Worm (Caenorhabditis elegans): ENCODE measurements around the gene R12B2.8.

The R12B2.8 gene

DNA sequence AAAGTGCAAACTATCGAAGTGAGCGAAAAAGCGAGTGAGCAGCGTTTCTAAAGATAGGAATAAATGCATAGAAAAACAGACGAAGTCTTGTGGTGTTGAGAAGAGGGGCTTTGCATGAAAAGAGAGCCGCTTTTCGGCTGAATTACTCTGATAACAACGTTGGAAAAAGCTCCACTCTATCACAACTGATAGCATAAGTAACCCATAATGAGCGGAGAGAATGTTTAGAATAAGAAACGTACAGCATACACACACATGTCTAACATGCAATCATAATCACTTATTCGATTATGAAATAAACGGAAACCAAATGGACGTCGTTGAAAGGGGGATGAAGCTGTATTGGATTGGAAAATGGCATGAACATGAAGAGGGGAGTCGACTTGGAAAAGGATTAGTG lies 16.6 kb downstream of the R12B2.8 start:
- TF ChIP-seq Y67H2A.10 (GFP tag; conservative IDR thresholded peaks at IDR 0.05), result no peak
- TF ChIP-seq zfh-2 (GFP tag; conservative IDR thresholded peaks at IDR 0.05), result no peak
- peak; percentile 21; the same call in 1 of the 2 replicates for TF ChIP-seq cebp-1 (GFP tag; IDR thresholded peaks at IDR 0.05)
- peak; percentile 64 for TF ChIP-seq cebp-1 (tag; optimal IDR thresholded peaks at IDR 0.05)
- 0 out of 2 replicates have a peak, but pooled peaks have one; percentile 9 for TF ChIP-seq dox-1 (GFP tag; IDR thresholded peaks at IDR 0.05)
- TF ChIP-seq cebp-2 (GFP tag; IDR thresholded peaks at IDR 0.05), result no peak
- peak; percentile 46 for TF ChIP-seq nhr-80 (tag; optimal IDR thresholded peaks at IDR 0.05)
- TF ChIP-seq B0336.3 (GFP tag; IDR thresholded peaks at IDR 0.05), result no peak

DNA sequence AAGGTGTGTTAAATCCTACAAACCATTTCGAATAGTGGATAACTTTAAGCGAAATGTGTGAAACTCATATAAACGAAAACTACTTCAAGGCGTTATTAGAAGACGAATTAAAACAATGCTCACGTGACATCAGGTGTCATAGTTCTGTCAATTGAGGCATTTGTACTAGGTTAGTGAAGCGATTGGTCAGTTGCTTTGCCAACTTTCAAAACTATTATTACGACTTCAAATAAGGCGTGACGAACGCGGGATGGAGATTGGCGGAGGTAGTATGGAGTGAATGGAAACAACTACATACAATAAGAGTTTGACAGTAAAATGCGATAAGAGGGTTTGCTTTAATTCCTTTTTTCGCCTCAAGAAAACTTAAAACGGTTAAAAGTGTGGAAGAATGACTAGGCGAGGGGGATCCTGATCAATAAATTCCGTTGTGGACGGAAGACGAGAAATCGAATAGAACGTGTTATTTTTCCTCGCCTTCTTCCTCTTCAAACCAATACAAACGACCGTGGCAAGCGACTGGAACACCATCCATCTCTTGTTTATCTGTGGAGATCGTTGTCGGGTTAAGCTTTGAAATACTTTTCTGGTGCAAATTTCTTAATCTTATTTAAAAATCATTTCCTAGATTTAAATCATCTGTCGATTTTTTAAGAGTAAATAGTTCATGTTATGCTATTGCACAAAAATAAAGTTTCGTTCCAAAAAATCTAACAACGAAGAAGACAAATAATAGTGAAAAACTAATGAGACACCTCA lies 17.3 kb downstream of the R12B2.8 start:
- TF ChIP-seq Y95B8A.8 (GFP tag; IDR thresholded peaks at IDR 0.05) (peak; percentile 13; the same call in 1 of the 2 replicates), nhr-80 (tag; optimal IDR thresholded peaks at IDR 0.05) (peak; percentile 21), Y67H2A.10 (GFP tag; conservative IDR thresholded peaks at IDR 0.05) (no peak)

DNA sequence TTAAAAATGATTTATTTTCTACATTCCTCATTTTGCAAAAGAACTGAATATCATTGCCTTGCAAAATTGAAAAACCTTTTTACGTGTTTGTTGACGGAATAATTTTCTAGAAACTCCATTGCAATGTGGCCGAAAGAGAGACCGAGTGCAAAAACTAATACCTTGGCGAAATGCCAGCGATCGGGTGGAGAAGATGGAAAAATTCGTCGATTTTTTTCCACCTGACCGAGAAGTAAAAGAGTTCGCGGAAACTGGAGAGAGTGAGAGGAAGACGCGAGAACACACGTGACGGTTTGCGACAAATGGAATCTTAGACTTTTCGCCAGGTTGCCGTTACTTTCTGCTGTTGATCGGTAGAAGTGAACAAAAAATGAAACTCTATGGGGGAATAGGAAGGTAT lies 18.0 kb downstream of the R12B2.8 start:
- TF ChIP-seq ztf-28 (GFP tag; IDR thresholded peaks at IDR 0.05) (no peak), zfh-2 (GFP tag; conservative IDR thresholded peaks at IDR 0.05) (peak; percentile 59; the same call in 1 of the 2 replicates), lin-40 (tag; optimal IDR thresholded peaks at IDR 0.05) (no peak), athp-1 (tag; optimal IDR thresholded peaks at IDR 0.05) (no peak), akir-1 (GFP tag; optimal IDR thresholded peaks at IDR 0.05) (no peak), hmg-1.2 (GFP tag; IDR thresholded peaks at IDR 0.05) (peak; percentile 19; the same call in 1 of the 2 replicates), madf-10 (tag; optimal IDR thresholded peaks at IDR 0.05) (no peak), B0261.1 (tag; optimal IDR thresholded peaks at IDR 0.05) (no peak), dox-1 (GFP tag; IDR thresholded peaks at IDR 0.05) (peak; percentile 36; the same call in 1 of the 2 replicates), ceh-27 (GFP tag; optimal IDR thresholded peaks at IDR 0.05) (no peak), nfyb-1 (GFP tag; IDR thresholded peaks at IDR 0.05) (peak; percentile 21; the same call in 1 of the 2 replicates), ceh-58 (GFP tag; IDR thresholded peaks at IDR 0.05) (no peak), tbp1 (GFP tag; optimal IDR thresholded peaks at IDR 0.05) (peak; percentile 25), cebp-1 (GFP tag; IDR thresholded peaks at IDR 0.05) (no peak), cebp-1 (tag; optimal IDR thresholded peaks at IDR 0.05) (peak; percentile 57), lsl-1 (GFP tag; optimal IDR thresholded peaks at IDR 0.05) (no peak), lir-1 (GFP tag; conservative IDR thresholded peaks at IDR 0.05) (no peak), attf-3 (GFP tag; conservative IDR thresholded peaks at IDR 0.05) (no peak), somi-1 (GFP tag; optimal IDR thresholded peaks at IDR 0.05) (peak; percentile 13)

DNA sequence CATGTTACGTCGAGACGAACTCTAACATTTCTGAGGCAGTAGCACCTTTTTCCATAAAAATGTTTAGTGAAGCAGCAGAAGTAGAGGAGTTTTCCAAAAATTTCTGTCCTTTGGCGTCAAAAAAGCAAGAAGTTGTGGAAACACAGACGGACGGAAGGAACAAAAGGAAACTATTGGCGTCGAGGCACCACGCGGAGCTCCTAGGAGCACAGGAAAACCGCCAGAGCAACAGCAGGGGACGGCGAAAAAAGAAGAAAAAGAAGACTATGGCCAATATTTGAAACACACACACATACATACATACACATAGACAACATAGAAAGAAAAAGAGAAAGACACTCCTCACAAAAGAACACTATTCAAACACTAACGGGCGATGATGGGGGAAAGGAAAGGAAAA lies 19.2 kb downstream of the R12B2.8 start:
- no peak for TF ChIP-seq snpc-4 (GFP tag; optimal IDR thresholded peaks at IDR 0.05)
- no peak for TF ChIP-seq snpc-4 (tag; optimal IDR thresholded peaks at IDR 0.05)
- no peak for TF ChIP-seq cebp-1 (GFP tag; IDR thresholded peaks at IDR 0.05)
- peak; percentile 10 for TF ChIP-seq cebp-1 (tag; optimal IDR thresholded peaks at IDR 0.05)
- TF ChIP-seq zfh-2 (GFP tag; conservative IDR thresholded peaks at IDR 0.05), result 0 out of 2 replicates have a peak, but pooled peaks have one; percentile 8

DNA sequence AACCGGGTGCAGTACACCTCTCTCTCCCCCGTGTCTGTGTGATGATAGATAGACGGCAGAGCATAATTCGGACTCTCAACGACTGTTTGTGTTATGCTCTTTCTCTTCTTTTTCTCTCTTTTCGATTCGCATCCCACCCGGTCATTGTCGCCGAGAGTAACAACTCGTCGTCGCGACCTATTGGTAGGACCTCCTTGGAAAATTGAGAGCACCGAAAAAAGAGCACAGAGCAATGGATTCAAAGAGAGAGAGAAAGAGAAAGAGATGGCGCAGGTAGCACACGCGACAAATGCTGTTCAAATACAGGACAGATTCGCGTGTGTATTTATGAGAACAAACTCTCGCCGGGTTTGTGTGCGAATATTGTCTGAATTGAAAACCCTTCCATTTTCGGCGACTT lies 19.9 kb downstream of the R12B2.8 start:
- no peak for TF ChIP-seq F55B11.4 (tag; optimal IDR thresholded peaks at IDR 0.05; ENCODE audit: borderline replicate concordance, insufficient read depth)
- peak; percentile 39; the same call in 1 of the 2 replicates for TF ChIP-seq zfh-2 (GFP tag; conservative IDR thresholded peaks at IDR 0.05)
- no peak for TF ChIP-seq T26A5.8 (tag; optimal IDR thresholded peaks at IDR 0.05)
- no peak for TF ChIP-seq chd-7 (tag; optimal IDR thresholded peaks at IDR 0.05)

Data from whole organism, young adult.